Fruit fly (Drosophila melanogaster) whole organism, embryonic: ENCODE measurements around the gene CG13837.

ENCODE experiments used
- Antp ChIP-seq: fragments of 200-800 bp; sonication (Bioruptor generic); optimal IDR thresholded peaks from 3 replicates; lab custom pipeline; 2016; ENCODE audit warnings: missing biosample characterization, missing genetic modification characterization
- Blimp-1 ChIP-seq: fragments of 200-800 bp; sonication (Bioruptor generic); optimal IDR thresholded peaks from 3 replicates; lab custom pipeline; 2018; ENCODE audit warnings: missing biosample characterization, missing genetic modification characterization, mild to moderate bottlenecking, moderate library complexity, missing genetic modification reagents
- CG10321 ChIP-seq: fragments of 200-800 bp; sonication (Bioruptor generic); IDR thresholded peaks from 2 replicates; pipeline ENCODE4 v1.3.6; 2022; ENCODE audit warnings: missing biosample characterization, missing genetic modification characterization
- CG10431 ChIP-seq: fragments of 200-800 bp; sonication (Bioruptor generic); optimal IDR thresholded peaks from 3 replicates; lab custom pipeline; 2018; ENCODE audit warnings: missing biosample characterization, mild to moderate bottlenecking, missing genetic modification characterization
- CG10543 ChIP-seq: fragments of 200-800 bp; sonication (Bioruptor generic); optimal IDR thresholded peaks from 3 replicates; lab custom pipeline; 2017; ENCODE audit warnings: missing biosample characterization, mild to moderate bottlenecking, missing genetic modification characterization, moderate library complexity
- CG11093 ChIP-seq: fragments of 200-800 bp; sonication (Bioruptor generic); IDR thresholded peaks from 3 replicates; pipeline ENCODE4 v1.3.6; 2022; ENCODE audit warnings: missing biosample characterization, missing genetic modification characterization
- CG16813 ChIP-seq: fragments of 200-800 bp; sonication (Bioruptor generic); IDR thresholded peaks from 3 replicates; pipeline ENCODE4 v1.3.6; 2022; ENCODE audit warnings: missing biosample characterization, missing genetic modification characterization; ENCODE audit not compliant: partially characterized antibody
- CG18599 ChIP-seq: fragments of 200-800 bp; sonication (Bioruptor generic); optimal IDR thresholded peaks from 3 replicates; lab custom pipeline; 2017; ENCODE audit warnings: missing biosample characterization, missing genetic modification characterization, mild to moderate bottlenecking, moderate library complexity, missing genetic modification reagents
- CG18619 ChIP-seq: fragments of 200-800 bp; sonication (Bioruptor generic); optimal IDR thresholded peaks from 3 replicates; lab custom pipeline; 2017; ENCODE audit warnings: missing biosample characterization, mild to moderate bottlenecking, missing genetic modification characterization
- CG2875 ChIP-seq: fragments of 200-800 bp; sonication (Bioruptor generic); optimal IDR thresholded peaks from 2 replicates; lab custom pipeline; 2017; ENCODE audit warnings: missing biosample characterization, mild to moderate bottlenecking, missing genetic modification characterization, missing genetic modification reagents
- CG31441 ChIP-seq: fragments of 200-800 bp; sonication (Bioruptor generic); IDR thresholded peaks from 2 replicates; pipeline ENCODE4 v1.3.6; 2022; ENCODE audit warnings: missing biosample characterization, missing genetic modification characterization
- CG3281 ChIP-seq: fragments of 200-800 bp; sonication (Bioruptor generic); optimal IDR thresholded peaks from 3 replicates; lab custom pipeline; 2017; ENCODE audit warnings: missing biosample characterization, mild to moderate bottlenecking, missing genetic modification characterization
- CG34224 ChIP-seq: fragments of 200-800 bp; sonication (Bioruptor generic); IDR thresholded peaks from 3 replicates; pipeline ENCODE4 v1.3.6; 2022; ENCODE audit warnings: missing biosample characterization, missing genetic modification characterization; ENCODE audit not compliant: partially characterized antibody
- CG3847 ChIP-seq: fragments of 200-800 bp; sonication (Bioruptor generic); IDR thresholded peaks from 2 replicates; pipeline ENCODE4 v1.3.6; 2022; ENCODE audit warnings: missing biosample characterization, missing genetic modification characterization
- CG7987 ChIP-seq: fragments of 200-800 bp; sonication (Bioruptor generic); optimal IDR thresholded peaks from 2 replicates; lab custom pipeline; 2018; ENCODE audit warnings: missing biosample characterization, mild to moderate bottlenecking, missing genetic modification characterization, moderate library complexity
- Doc2 ChIP-seq: fragments of 200-800 bp; sonication (Bioruptor generic); IDR thresholded peaks from 2 replicates; pipeline ENCODE4 v1.3.6; 2022; ENCODE audit warnings: missing biosample characterization, missing genetic modification characterization
- Ets65A ChIP-seq: fragments of 200-800 bp; sonication (Bioruptor generic); peaks from one replicate; lab custom pipeline; 2016; ENCODE audit warnings: missing biosample characterization, missing genetic modification characterization
- Ets97D ChIP-seq: fragments of 200-800 bp; sonication (Bioruptor generic); optimal IDR thresholded peaks from 3 replicates; lab custom pipeline; 2016; ENCODE audit warnings: missing biosample characterization, missing genetic modification characterization
- HmgD ChIP-seq: fragments of 200-800 bp; sonication (Bioruptor generic); optimal IDR thresholded peaks from 3 replicates; lab custom pipeline; 2016; ENCODE audit warnings: missing biosample characterization, missing genetic modification characterization
- Hr51 ChIP-seq, 2 experiments: fragments of 200-800 bp; sonication (Bioruptor generic); optimal IDR thresholded peaks; 2 replicates in 1 of 2; 3 replicates in 1 of 2; lab custom pipeline; 2016 to 2018; ENCODE audit warnings: missing biosample characterization in 2 of 2, missing genetic modification characterization in 2 of 2, mild to moderate bottlenecking in 1 of 2, moderate library complexity in 1 of 2
- Kr ChIP-seq: fragments of 200-800 bp; sonication (Bioruptor generic); optimal IDR thresholded peaks from 2 replicates; lab custom pipeline; 2017; ENCODE audit warnings: missing biosample characterization, mild to moderate bottlenecking, missing genetic modification characterization
- Lhr ChIP-seq: fragments of 200-800 bp; sonication (Bioruptor generic); optimal IDR thresholded peaks from 3 replicates; lab custom pipeline; 2017; ENCODE audit warnings: mild to moderate bottlenecking, missing biosample characterization, missing genetic modification reagents, missing genetic modification characterization
- Optix ChIP-seq: fragments of 200-800 bp; sonication (Bioruptor generic); IDR thresholded peaks from 3 replicates; pipeline ENCODE4 v1.3.6; 2022; ENCODE audit warnings: missing biosample characterization, missing genetic modification characterization
- Ravus ChIP-seq: fragments of 200-800 bp; sonication (Bioruptor generic); IDR thresholded peaks from 2 replicates; pipeline ENCODE4 v1.3.6; 2022; ENCODE audit warnings: missing biosample characterization, missing genetic modification characterization
- abd-A ChIP-seq: fragments of 200-800 bp; sonication (Bioruptor generic); optimal IDR thresholded peaks from 3 replicates; lab custom pipeline; 2019; ENCODE audit warnings: missing biosample characterization, mild to moderate bottlenecking, missing genetic modification characterization, moderate library complexity
- al ChIP-seq: fragments of 200-800 bp; sonication (Bioruptor generic); IDR thresholded peaks from 2 replicates; pipeline ENCODE4 v1.3.6; 2022; ENCODE audit warnings: missing biosample characterization, missing genetic modification characterization
- cato ChIP-seq: fragments of 200-800 bp; sonication (Bioruptor generic); optimal IDR thresholded peaks from 2 replicates; lab custom pipeline; 2016; ENCODE audit warnings: missing biosample characterization, missing genetic modification characterization, borderline replicate concordance
- chn ChIP-seq: fragments of 200-800 bp; sonication (Bioruptor generic); optimal IDR thresholded peaks from 2 replicates; lab custom pipeline; 2016; ENCODE audit warnings: missing biosample characterization, missing genetic modification characterization
- ci ChIP-seq: fragments of 200-800 bp; sonication (Bioruptor generic); IDR thresholded peaks from 3 replicates; pipeline ENCODE4 v1.3.6; 2022; ENCODE audit warnings: missing biosample characterization, missing genetic modification characterization
- corto ChIP-seq: fragments of 200-800 bp; sonication (Bioruptor generic); optimal IDR thresholded peaks from 2 replicates; lab custom pipeline; 2016; ENCODE audit warnings: missing biosample characterization, mild to moderate bottlenecking, missing genetic modification characterization, moderate library complexity
- dysf ChIP-seq: fragments of 200-800 bp; sonication (Bioruptor generic); IDR thresholded peaks from 3 replicates; pipeline ENCODE4 v1.3.6; 2022; ENCODE audit warnings: missing biosample characterization, missing genetic modification characterization
- fd102C ChIP-seq: fragments of 200-800 bp; sonication (Bioruptor generic); optimal IDR thresholded peaks from 2 replicates; lab custom pipeline; 2018; ENCODE audit warnings: missing biosample characterization, mild to moderate bottlenecking, missing genetic modification characterization, moderate library complexity
- fd64A ChIP-seq: fragments of 200-800 bp; sonication (Bioruptor generic); optimal IDR thresholded peaks from 3 replicates; lab custom pipeline; 2018; ENCODE audit warnings: missing biosample characterization, mild to moderate bottlenecking, missing genetic modification characterization
- gcm ChIP-seq: fragments of 200-800 bp; sonication (Bioruptor generic); optimal IDR thresholded peaks from 2 replicates; lab custom pipeline; 2019; ENCODE audit warnings: missing biosample characterization, mild to moderate bottlenecking, missing genetic modification characterization, moderate library complexity
- grau ChIP-seq: fragments of 200-800 bp; optimal IDR thresholded peaks from 3 replicates; lab custom pipeline; 2019; ENCODE audit warnings: missing biosample characterization, mild to moderate bottlenecking, missing genetic modification characterization, moderate library complexity
- kni ChIP-seq: fragments of 200-800 bp; sonication (Bioruptor generic); optimal IDR thresholded peaks from 3 replicates; lab custom pipeline; 2017; ENCODE audit warnings: mild to moderate bottlenecking, missing biosample characterization, missing genetic modification reagents, missing genetic modification characterization
- lab ChIP-seq: fragments of 200-800 bp; sonication (Bioruptor generic); optimal IDR thresholded peaks from 3 replicates; lab custom pipeline; 2017; ENCODE audit warnings: missing biosample characterization, missing genetic modification characterization, mild to moderate bottlenecking, moderate library complexity, missing genetic modification reagents
- lov ChIP-seq, 2 experiments: fragments of 200-800 bp in 1 of 2; fragments of >200 bp in 1 of 2; sonication (Bioruptor generic) in 1 of 2; IDR thresholded peaks in 1 of 2; optimal IDR thresholded peaks in 1 of 2; 2 replicates in 1 of 2; 3 replicates in 1 of 2; pipeline versions ENCODE4 v1.3.6 to Lab custom; 2017 to 2022; ENCODE audit warnings: missing biosample characterization in 1 of 2, missing genetic modification characterization in 1 of 2
- nom ChIP-seq: fragments of 200-800 bp; sonication (Bioruptor generic); optimal IDR thresholded peaks from 2 replicates; lab custom pipeline; 2017; ENCODE audit warnings: missing biosample characterization, missing genetic modification characterization, mild to moderate bottlenecking, moderate library complexity, missing genetic modification reagents
- phol ChIP-seq: fragments of 200-800 bp; sonication (Bioruptor generic); optimal IDR thresholded peaks from 3 replicates; lab custom pipeline; 2018; ENCODE audit warnings: missing biosample characterization, mild to moderate bottlenecking, missing genetic modification characterization, moderate library complexity
- row ChIP-seq: fragments of 200-800 bp; sonication (Bioruptor generic); IDR thresholded peaks from 3 replicates; pipeline ENCODE4 v1.3.6; 2022; ENCODE audit warnings: missing biosample characterization, missing genetic modification characterization
- scrt ChIP-seq: fragments of 200-800 bp; sonication (Bioruptor generic); optimal IDR thresholded peaks from 2 replicates; lab custom pipeline; 2018; ENCODE audit warnings: missing biosample characterization, mild to moderate bottlenecking, missing genetic modification characterization, moderate library complexity
- slbo ChIP-seq: fragments of 200-800 bp; sonication (Bioruptor generic); IDR thresholded peaks from 2 replicates; pipeline ENCODE4 v1.3.6; 2022; ENCODE audit warnings: missing biosample characterization, missing genetic modification characterization
- tup ChIP-seq: fragments of 200-800 bp; sonication (Bioruptor generic); optimal IDR thresholded peaks from 2 replicates; lab custom pipeline; 2016; ENCODE audit warnings: missing biosample characterization, mild to moderate bottlenecking, missing genetic modification characterization, moderate library complexity
- wdn ChIP-seq: fragments of 200-800 bp; sonication (Bioruptor generic); IDR thresholded peaks from 2 replicates; pipeline ENCODE4 v1.3.6; 2022; ENCODE audit warnings: missing biosample characterization, missing genetic modification characterization
- wek ChIP-seq: fragments of 200-800 bp; sonication (Bioruptor generic); optimal IDR thresholded peaks from 3 replicates; lab custom pipeline; 2018; ENCODE audit warnings: missing biosample characterization, mild to moderate bottlenecking, missing genetic modification characterization, moderate library complexity

Gene CG13837

dm6 chr3R:23074480-23074879 lies 30.7 kb downstream of the CG13837 start:
- peak; percentile 67 for TF ChIP-seq CG10321 (GFP tag; lab: Robert Waterston, UW)
- peak; percentile 77 for TF ChIP-seq Blimp-1 (GFP tag; lab: Kevin White, UChicago)
- no peak for TF ChIP-seq dysf (GFP tag; lab: Robert Waterston, UW)

dm6 chr3R:23081265-23081664 lies 37.5 kb downstream of the CG13837 start:
- TF ChIP-seq Ets65A (peak; percentile 90), fd64A (GFP tag; lab: Kevin White, UChicago) (no peak), row (GFP tag; lab: Robert Waterston, UW) (0 out of 3 replicates have a peak, but pooled peaks have one; percentile 22)

- TF ChIP-seq phol (tag; lab: Kevin White, UChicago): peak; percentile 55
- peak in 1 of 2 experiments; percentile 7 for TF ChIP-seq Hr51 (GFP tag; optimal IDR thresholded peaks at IDR 0.05; lab: Kevin White, UChicago)
- no peak for TF ChIP-seq Lhr (GFP tag; lab: Kevin White, UChicago)
- no peak for TF ChIP-seq HmgD
- TF ChIP-seq slbo (GFP tag; lab: Robert Waterston, UW): no peak
- no peak for TF ChIP-seq CG10543
- no peak for TF ChIP-seq CG3847 (GFP tag; lab: Robert Waterston, UW)
- TF ChIP-seq CG18599: peak; percentile 25
- TF ChIP-seq CG10431 (GFP tag; lab: Kevin White, UChicago): no peak
- TF ChIP-seq nom: no peak
- no peak for TF ChIP-seq Doc2 (GFP tag; lab: Robert Waterston, UW)
- TF ChIP-seq grau (tag; lab: Kevin White, UChicago): no peak
- no peak for TF ChIP-seq Ravus (GFP tag; lab: Robert Waterston, UW)
- TF ChIP-seq gcm: no peak
- no peak for TF ChIP-seq CG18619
- no peak for TF ChIP-seq tup
- TF ChIP-seq scrt (GFP tag; lab: Kevin White, UChicago): peak; percentile 17
- TF ChIP-seq abd-A (tag; lab: Kevin White, UChicago): peak; percentile 95
- TF ChIP-seq CG7987 (GFP tag; lab: Kevin White, UChicago): no peak
- TF ChIP-seq Antp (GFP tag; lab: Kevin White, UChicago): no peak
- TF ChIP-seq CG2875 (GFP tag; lab: Kevin White, UChicago): no peak
- no peak for TF ChIP-seq lov (optimal IDR thresholded peaks at IDR 0.05; lab: Kevin White, UChicago)
- TF ChIP-seq lov (GFP tag; IDR thresholded peaks at IDR 0.05; lab: Robert Waterston, UW): 0 out of 3 replicates have a peak, but pooled peaks have one; percentile 33
- TF ChIP-seq Ets65A: peak; percentile 43
- peak; percentile 61 for TF ChIP-seq Ets97D (GFP tag; lab: Kevin White, UChicago)
- TF ChIP-seq CG11093: no peak
- TF ChIP-seq wek (GFP tag; lab: Kevin White, UChicago): no peak
- no peak for TF ChIP-seq CG34224 (GFP tag; lab: Robert Waterston, UW)
- TF ChIP-seq corto (GFP tag; lab: Kevin White, UChicago): no peak
- no peak for TF ChIP-seq Optix (GFP tag; lab: Robert Waterston, UW)
- TF ChIP-seq fd102C (GFP tag; lab: Kevin White, UChicago): no peak
- no peak for TF ChIP-seq CG16813
- no peak for TF ChIP-seq wdn (GFP tag; lab: Robert Waterston, UW)
- TF ChIP-seq ci: 0 out of 3 replicates have a peak, but pooled peaks have one; percentile 44
- no peak for TF ChIP-seq al
- no peak for TF ChIP-seq chn
- TF ChIP-seq kni (GFP tag; lab: Kevin White, UChicago): no peak
- TF ChIP-seq CG31441 (GFP tag; lab: Robert Waterston, UW): no peak
- peak; percentile 3 for TF ChIP-seq lab (GFP tag; lab: Kevin White, UChicago)
- TF ChIP-seq cato (GFP tag; lab: Kevin White, UChicago): no peak
- no peak for TF ChIP-seq CG3281 (GFP tag; lab: Kevin White, UChicago)
- TF ChIP-seq Kr (GFP tag; lab: Kevin White, UChicago): no peak
Observed at dm6 chr3R:23088252-23088651, 44.5 kb downstream of the CG13837 start.
